Worm (Caenorhabditis elegans): ENCODE data around the gene neg-1.

ce11 chrV:4400118-4400517, 25.4 kb upstream of the neg-1 start, which contains the start of gene F13A2.4:
- TF ChIP-seq let-607 (tag; optimal IDR thresholded peaks at IDR 0.05), result no peak
- TF ChIP-seq sptf-2 (GFP tag; optimal IDR thresholded peaks at IDR 0.05), result no peak
- no peak for TF ChIP-seq Y56A3A.18 (GFP tag; IDR thresholded peaks at IDR 0.05)
- TF ChIP-seq Y53G8AR.9 (GFP tag; conservative IDR thresholded peaks at IDR 0.05), result no peak
- TF ChIP-seq sea-2 (GFP tag; IDR thresholded peaks at IDR 0.05), result no peak

Data from whole organism, young adult.